Fruit fly (Drosophila melanogaster) whole organism: Measurements from ENCODE around the gene wdb.

Source experiments
- CG8478 ChIP-seq: fragments of >200 bp; optimal IDR thresholded peaks from 2 replicates; lab custom pipeline; 2018; ENCODE audit warnings: inconsistent platforms
- Dll ChIP-seq: fragments of >200 bp; optimal IDR thresholded peaks from 2 replicates; lab custom pipeline; 2017
- usp ChIP-seq: fragments of >200 bp; optimal IDR thresholded peaks from 2 replicates; lab custom pipeline; 2017; ENCODE audit warnings: missing biosample characterization, missing genetic modification characterization, mixed read lengths

dm6 chr3R:27561114-27561513 lies 20.9 kb downstream of the wdb start, which contains the start of gene CG5646:
- TF ChIP-seq usp: no peak
- TF ChIP-seq CG8478 (lab: Kevin White, UChicago): no peak
- no peak for TF ChIP-seq Dll
